Fruit fly (Drosophila melanogaster): Measurements from ENCODE around the gene La.

La gene

DNA sequence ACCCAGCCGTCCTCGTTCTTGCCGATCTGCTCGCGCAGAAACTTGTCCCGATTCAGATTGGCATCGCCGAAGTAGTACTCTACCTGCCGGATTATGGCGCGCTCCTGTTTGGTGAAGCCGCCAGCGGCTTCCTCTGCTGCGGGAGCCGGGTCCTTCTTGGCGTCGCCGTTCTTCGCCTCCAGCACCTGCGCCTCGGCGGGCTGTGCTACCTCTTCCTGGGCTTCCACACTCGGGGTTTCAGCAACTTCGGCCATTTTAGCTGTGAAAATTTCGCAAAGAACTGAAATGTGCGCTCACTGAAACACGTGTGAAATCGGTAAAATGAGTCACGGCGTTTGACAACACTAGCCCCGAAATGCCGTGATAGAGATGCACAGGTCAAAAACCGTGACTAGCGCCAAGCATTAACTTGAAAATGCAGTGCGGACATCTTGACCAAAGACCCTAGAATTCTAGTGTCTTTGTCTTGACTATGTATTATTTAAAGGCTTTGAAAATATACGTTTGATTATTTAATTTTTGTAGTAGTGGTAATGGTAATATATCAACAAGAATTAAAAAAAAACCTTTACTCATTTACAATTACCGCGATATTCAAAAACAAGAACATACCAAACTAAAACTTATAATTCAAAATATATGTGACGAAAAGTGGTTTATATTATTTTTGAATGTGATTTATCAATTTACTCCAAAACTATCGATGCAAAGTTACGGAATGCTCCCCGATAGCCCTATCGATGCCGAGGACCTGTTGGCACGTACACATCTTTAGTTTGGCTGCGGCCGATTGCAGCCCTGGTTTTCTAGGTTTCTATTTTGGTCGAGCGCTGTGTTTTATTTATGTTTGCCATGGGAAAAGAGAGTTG lies at the start of gene La, which contains the start of gene RtGEF (continued):
- peak; percentile 50 for TF ChIP-seq CG4617 (GFP tag; optimal IDR thresholded peaks at IDR 0.05; ENCODE audit: borderline replicate concordance)
- peak; percentile 68 for TF ChIP-seq CG14710 (tag; optimal IDR thresholded peaks at IDR 0.05)
- peak; percentile 23 for TF ChIP-seq ftz-f1 (GFP tag; optimal IDR thresholded peaks at IDR 0.05)
- TF ChIP-seq CG12391 (tag; optimal IDR thresholded peaks at IDR 0.05): peak; percentile 61
- peak; percentile 47 for TF ChIP-seq CG13424 (tag; optimal IDR thresholded peaks at IDR 0.05)
- peak; percentile 24 for TF ChIP-seq Mes4 (GFP tag; optimal IDR thresholded peaks at IDR 0.05)
- no peak for TF ChIP-seq luna (GFP tag; optimal IDR thresholded peaks at IDR 0.05)
- peak; percentile 54 for TF ChIP-seq Meics (GFP tag; optimal IDR thresholded peaks at IDR 0.05)
- TF ChIP-seq CG3281 (GFP tag; optimal IDR thresholded peaks at IDR 0.05): no peak
- TF ChIP-seq CG12219 (GFP tag; optimal IDR thresholded peaks at IDR 0.05): no peak
- TF ChIP-seq Xrp1 (GFP tag; IDR thresholded peaks at IDR 0.05): 0 out of 2 replicates have a peak, but pooled peaks have one; percentile 26
- TF ChIP-seq Bteb2 (GFP tag; optimal IDR thresholded peaks at IDR 0.05): peak; percentile 33
- TF ChIP-seq zfh1 (GFP tag; IDR thresholded peaks at IDR 0.05): peak; percentile 33; the same call in 1 of the 3 replicates
- no peak for TF ChIP-seq jing (GFP tag; optimal IDR thresholded peaks at IDR 0.05)
- peak; percentile 73 for TF ChIP-seq nmo (GFP tag; optimal IDR thresholded peaks at IDR 0.05)
- peak; percentile 88 for TF ChIP-seq CG34224 (GFP tag; IDR thresholded peaks at IDR 0.05; ENCODE audit: partially characterized antibody)
- no peak for TF ChIP-seq CG12104 (GFP tag; optimal IDR thresholded peaks at IDR 0.05)
- peak; percentile 90 for TF ChIP-seq CG14860 (GFP tag; IDR thresholded peaks at IDR 0.05; ENCODE audit: partially characterized antibody)
- TF ChIP-seq Gsc (GFP tag; IDR thresholded peaks at IDR 0.05): no peak
- TF ChIP-seq tll (GFP tag; optimal IDR thresholded peaks at IDR 0.05): peak in 1 of 2 experiments; percentile 81
- no peak for TF ChIP-seq esg (GFP tag; conservative IDR thresholded peaks at IDR 0.05)
- TF ChIP-seq bab2 (GFP tag; optimal IDR thresholded peaks at IDR 0.05): peak; percentile 23
- TF ChIP-seq CG14050 (GFP tag; IDR thresholded peaks at IDR 0.05): no peak
- TF ChIP-seq ken (GFP tag; IDR thresholded peaks at IDR 0.05): peak; percentile 47; the same call in 2 of the 3 replicates
- no peak for TF ChIP-seq dan (GFP tag; IDR thresholded peaks at IDR 0.05)
- peak; percentile 71 for TF ChIP-seq CoRest (tag; optimal IDR thresholded peaks at IDR 0.05)
- no peak for TF ChIP-seq eve (GFP tag; optimal IDR thresholded peaks at IDR 0.05)
- no peak for TF ChIP-seq Hr78 (GFP tag; optimal IDR thresholded peaks at IDR 0.05)
- TF ChIP-seq CG34376 (GFP tag; optimal IDR thresholded peaks at IDR 0.05): peak; percentile 24
- peak; percentile 95 for TF ChIP-seq knrl (GFP tag; IDR thresholded peaks at IDR 0.05; ENCODE audit: partially characterized antibody)
- TF ChIP-seq prd (optimal IDR thresholded peaks at IDR 0.05): no peak
- TF ChIP-seq prd (GFP tag; IDR thresholded peaks at IDR 0.05): peak; percentile 35; the same call in 2 of the 3 replicates
- TF ChIP-seq Rfx (GFP tag; IDR thresholded peaks at IDR 0.05): peak; percentile 69
- no peak for TF ChIP-seq Lpt (GFP tag; optimal IDR thresholded peaks at IDR 0.05)
- no peak for TF ChIP-seq pfk (GFP tag; optimal IDR thresholded peaks at IDR 0.05)
- no peak for TF ChIP-seq CG2202 (tag; optimal IDR thresholded peaks at IDR 0.05)
- no peak for TF ChIP-seq dati (GFP tag; IDR thresholded peaks at IDR 0.05)
- TF ChIP-seq Myb (GFP tag; optimal IDR thresholded peaks at IDR 0.05): peak; percentile 38
- peak; percentile 75 for TF ChIP-seq cwo (GFP tag; optimal IDR thresholded peaks at IDR 0.05)
- TF ChIP-seq Ets65A (GFP tag): peak; percentile 97
- peak; percentile 87 for TF ChIP-seq CG13287 (GFP tag; IDR thresholded peaks at IDR 0.05; ENCODE audit: partially characterized antibody)
- no peak for TF ChIP-seq org-1 (GFP tag; optimal IDR thresholded peaks at IDR 0.05)
- TF ChIP-seq ac (GFP tag; optimal IDR thresholded peaks at IDR 0.05): no peak
- TF ChIP-seq CG30431 (GFP tag; optimal IDR thresholded peaks at IDR 0.05): peak; percentile 13
- peak; percentile 95 for TF ChIP-seq Sin3A (optimal IDR thresholded peaks at IDR 0.05)
- TF ChIP-seq CG17912 (GFP tag; optimal IDR thresholded peaks at IDR 0.05): no peak
- no peak for TF ChIP-seq CG7271 (tag; optimal IDR thresholded peaks at IDR 0.05)
- peak; percentile 97 for TF ChIP-seq amos (GFP tag; IDR thresholded peaks at IDR 0.05; ENCODE audit: partially characterized antibody)
- TF ChIP-seq CG3838 (GFP tag; optimal IDR thresholded peaks at IDR 0.05): no peak

All from whole organism, embryonic.